Fruit fly (Drosophila melanogaster) whole organism, embryonic: ENCODE results near the gene RtcB.
A peak's percentile ranks its signal among the peaks of the same experiment; 100 is the strongest.

Experiments used
- CG12236 ChIP-seq: fragments of 200-800 bp; sonication (Bioruptor generic); optimal IDR thresholded peaks from 2 replicates; lab custom pipeline; 2016; ENCODE audit warnings: missing biosample characterization, missing genetic modification characterization
- CG8924 ChIP-seq: fragments of 200-800 bp; optimal IDR thresholded peaks from 3 replicates; lab custom pipeline; 2019; ENCODE audit warnings: missing biosample characterization, mild to moderate bottlenecking, missing genetic modification characterization, moderate library complexity
- Myb ChIP-seq: fragments of 200-800 bp; sonication (Bioruptor generic); optimal IDR thresholded peaks from 2 replicates; lab custom pipeline; 2016; ENCODE audit warnings: missing biosample characterization, missing genetic modification characterization
- dmrt11E ChIP-seq: fragments of 200-800 bp; sonication (Bioruptor generic); optimal IDR thresholded peaks from 3 replicates; lab custom pipeline; 2018; ENCODE audit warnings: missing biosample characterization, mild to moderate bottlenecking, missing genetic modification characterization, moderate library complexity

RtcB gene

DNA sequence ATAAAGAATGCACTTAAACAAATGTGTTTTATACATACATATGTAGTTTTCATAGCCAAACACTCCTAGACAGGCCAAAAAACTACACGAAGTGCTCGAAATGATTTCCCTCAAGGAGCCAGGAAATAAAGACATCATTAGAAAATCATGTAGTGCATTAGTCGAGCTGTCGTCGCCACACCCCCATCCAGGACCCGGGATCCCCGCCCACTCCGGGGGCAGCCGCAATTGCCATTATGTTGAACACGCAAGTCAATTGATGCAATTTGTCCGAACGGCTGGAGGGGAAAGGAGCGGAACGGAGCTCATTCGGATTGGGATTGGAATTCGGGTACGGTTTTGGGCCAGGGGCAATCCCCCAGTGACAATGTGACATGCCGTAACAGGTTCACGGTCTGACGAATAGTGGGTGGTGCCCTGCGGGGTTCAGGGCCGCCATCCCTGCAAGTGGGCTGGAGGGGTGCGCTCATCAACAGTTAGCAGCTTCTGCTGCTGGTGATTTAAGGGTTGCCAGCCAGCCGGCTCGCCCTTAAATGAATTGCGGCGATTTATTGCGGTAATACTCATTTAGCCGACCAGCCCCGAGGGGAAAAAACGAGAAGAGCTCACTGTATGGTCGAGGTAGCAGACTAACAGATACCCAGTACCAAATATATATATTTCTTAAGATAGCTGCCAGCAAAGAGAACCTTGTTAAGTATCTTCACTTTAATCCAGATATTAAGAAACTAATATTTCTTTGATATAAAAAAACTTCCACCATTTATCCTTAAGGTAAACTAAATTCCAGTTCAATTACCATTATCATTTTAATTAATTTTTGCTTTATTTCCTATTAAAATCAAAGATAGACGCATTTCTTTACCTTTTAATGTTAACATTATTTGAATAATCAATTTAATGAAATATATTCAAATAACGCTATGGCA, 50.2 kb downstream of the RtcB start (continued):
- TF ChIP-seq Myb (GFP tag; lab: Kevin White, UChicago) (no peak), CG8924 (tag; lab: Kevin White, UChicago) (no peak), CG12236 (GFP tag; lab: Kevin White, UChicago) (no peak), dmrt11E (peak; percentile 15)
